Fruit fly (Drosophila melanogaster): Measurements from ENCODE around the gene CG34150.

CG34150 gene

DNA sequence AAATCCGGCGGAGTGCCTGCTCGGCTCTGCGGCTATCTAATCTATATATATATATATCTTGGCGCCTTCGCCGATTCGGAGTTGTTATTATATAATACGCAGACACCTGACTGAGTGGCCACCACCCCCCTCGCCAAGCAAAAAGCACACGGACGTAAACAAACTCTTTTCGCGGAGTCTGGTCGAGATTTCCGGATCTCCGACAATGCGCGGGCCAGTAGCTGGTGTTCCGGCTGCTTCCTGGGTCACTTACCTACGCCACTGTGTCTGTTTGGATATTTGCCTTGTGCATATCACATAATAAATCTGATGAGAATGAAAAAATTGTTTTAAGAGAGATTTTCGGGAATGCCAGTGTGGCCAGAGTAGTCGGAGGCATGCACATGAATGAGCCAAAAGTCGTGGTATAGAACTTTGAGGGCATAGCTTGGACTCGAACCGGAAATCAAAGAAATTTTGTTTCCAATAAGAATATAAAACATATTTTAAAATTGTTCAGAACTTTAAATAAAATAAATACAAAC lies 27.0 kb upstream of the CG34150 start, which contains the start of gene CG5805 (continued):
- TF ChIP-seq dmrt99B (tag; optimal IDR thresholded peaks at IDR 0.05) (peak; percentile 72), kah (GFP tag; optimal IDR thresholded peaks at IDR 0.05) (peak; percentile 82), NfI (GFP tag; optimal IDR thresholded peaks at IDR 0.05) (peak; percentile 93), CG12071 (GFP tag; optimal IDR thresholded peaks at IDR 0.05) (peak; percentile 84), CG18619 (GFP tag; optimal IDR thresholded peaks at IDR 0.05) (peak; percentile 91), Meics (GFP tag; optimal IDR thresholded peaks at IDR 0.05) (peak; percentile 94), CG14014 (GFP tag; IDR thresholded peaks at IDR 0.05) (peak; percentile 71), Dll (GFP tag; IDR thresholded peaks at IDR 0.05; ENCODE audit: partially characterized antibody) (no peak), CG31224 (GFP tag; IDR thresholded peaks at IDR 0.05) (peak; percentile 77), slou (GFP tag; optimal IDR thresholded peaks at IDR 0.05) (peak; percentile 58), ERR (GFP tag; optimal IDR thresholded peaks at IDR 0.05) (peak; percentile 43), trh (GFP tag; optimal IDR thresholded peaks at IDR 0.05) (peak; percentile 83), Camta (GFP tag; optimal IDR thresholded peaks at IDR 0.05) (peak; percentile 77), unc-4 (GFP tag; IDR thresholded peaks at IDR 0.05; ENCODE audit: partially characterized antibody) (no peak), CG10654 (GFP tag; optimal IDR thresholded peaks at IDR 0.05) (peak; percentile 76), Aef1 (GFP tag; IDR thresholded peaks at IDR 0.05) (peak; percentile 19; the same call in 1 of the 3 replicates), CG32767 (GFP tag; IDR thresholded peaks at IDR 0.05) (no peak), p53 (GFP tag; optimal IDR thresholded peaks at IDR 0.05) (peak; percentile 54), HLH4C (GFP tag; IDR thresholded peaks at IDR 0.05; ENCODE audit: partially characterized antibody) (no peak), Gug (GFP tag; IDR thresholded peaks at IDR 0.05) (no peak), NC2α (GFP tag; optimal IDR thresholded peaks at IDR 0.05) (peak; percentile 46), CG7963 (GFP tag; IDR thresholded peaks at IDR 0.05; ENCODE audit: partially characterized antibody) (no peak), CG18764 (GFP tag; optimal IDR thresholded peaks at IDR 0.05) (peak; percentile 75), inv (GFP tag; IDR thresholded peaks at IDR 0.05; ENCODE audit: partially characterized antibody) (0 out of 2 replicates have a peak, but pooled peaks have one; percentile 21), CG11456 (GFP tag; IDR thresholded peaks at IDR 0.05) (peak; percentile 93), btn (GFP tag; optimal IDR thresholded peaks at IDR 0.05) (peak; percentile 37), Nf-YC (tag; optimal IDR thresholded peaks at IDR 0.05) (no peak), sqz (GFP tag; optimal IDR thresholded peaks at IDR 0.05) (no peak), ci (GFP tag; IDR thresholded peaks at IDR 0.05) (peak; percentile 97), CG3838 (GFP tag; optimal IDR thresholded peaks at IDR 0.05) (no peak), Ptx1 (GFP tag; IDR thresholded peaks at IDR 0.05) (peak; percentile 81), sima (GFP tag; optimal IDR thresholded peaks at IDR 0.05) (peak; percentile 7), BtbVII (GFP tag; optimal IDR thresholded peaks at IDR 0.05) (peak; percentile 76), Chrac-16 (GFP tag; optimal IDR thresholded peaks at IDR 0.05) (peak; percentile 40), zfh2 (GFP tag; optimal IDR thresholded peaks at IDR 0.05) (peak; percentile 61), Xrp1 (GFP tag; IDR thresholded peaks at IDR 0.05) (no peak), CG8478 (optimal IDR thresholded peaks at IDR 0.05) (no peak), B-H2 (GFP tag; optimal IDR thresholded peaks at IDR 0.05) (peak; percentile 86), tup (GFP tag; optimal IDR thresholded peaks at IDR 0.05) (no peak), chm (GFP tag; IDR thresholded peaks at IDR 0.05) (peak; percentile 89), Adf1 (GFP tag; IDR thresholded peaks at IDR 0.05) (peak; percentile 56; the same call in 1 of the 2 replicates), CG12104 (GFP tag; optimal IDR thresholded peaks at IDR 0.05) (peak; percentile 88), CG4854 (GFP tag; optimal IDR thresholded peaks at IDR 0.05) (peak; percentile 83), prd (optimal IDR thresholded peaks at IDR 0.05) (no peak), prd (GFP tag; IDR thresholded peaks at IDR 0.05) (peak; percentile 65; the same call in 2 of the 3 replicates), repo (GFP tag; optimal IDR thresholded peaks at IDR 0.05) (peak; percentile 59), CG9609 (GFP tag; optimal IDR thresholded peaks at IDR 0.05) (peak; percentile 73), CG6272 (GFP tag; IDR thresholded peaks at IDR 0.05) (peak; percentile 63), CG7556 (GFP tag; optimal IDR thresholded peaks at IDR 0.05) (peak; percentile 58), CG33557 (GFP tag; optimal IDR thresholded peaks at IDR 0.05) (peak; percentile 78), mld (GFP tag; IDR thresholded peaks at IDR 0.05; ENCODE audit: partially characterized antibody) (no peak)

All from whole organism, embryonic.